Worm (Caenorhabditis elegans) whole organism, mixed stage, embryonic: ENCODE results near the gene sre-4.
"Not testable (repeated sequence)": the region's sequence is repeated elsewhere in the genome, so short reads cannot be mapped to it uniquely, and the experiment has no call there.

Experiments used
- M03D4.4 ChIP-seq: sonication (generic microtip); optimal IDR thresholded peaks from 2 replicates; lab custom pipeline; 2017; ENCODE audit warnings: mild to moderate bottlenecking, missing genetic modification characterization, missing compliant biosample characterization
- bed-3 ChIP-seq: fragments of 200-800 bp; sonication (Bioruptor generic); optimal IDR thresholded peaks from 3 replicates; lab custom pipeline; 2018; ENCODE audit warnings: mild to moderate bottlenecking, missing genetic modification characterization, moderate library complexity, missing compliant biosample characterization
- ceh-39 ChIP-seq: fragments of 150-350 bp; optimal IDR thresholded peaks from 2 replicates; lab custom pipeline; 2014; ENCODE audit warnings: missing biosample characterization, missing genetic modification characterization
- ceh-43 ChIP-seq: fragments of 200-800 bp; sonication (Bioruptor generic); optimal IDR thresholded peaks from 2 replicates; lab custom pipeline; 2018; ENCODE audit warnings: mild to moderate bottlenecking, missing genetic modification characterization, moderate library complexity, missing compliant biosample characterization
- ces-1 ChIP-seq: fragments of 150-350 bp; optimal IDR thresholded peaks from 2 replicates; lab custom pipeline; 2014; ENCODE audit warnings: missing biosample characterization, missing genetic modification reagents, missing genetic modification characterization
- cnd-1 ChIP-seq: fragments of 200-800 bp; sonication (Bioruptor generic); optimal IDR thresholded peaks from 2 replicates; lab custom pipeline; 2018; ENCODE audit warnings: mild to moderate bottlenecking, missing genetic modification characterization, missing compliant biosample characterization
- drap-1 ChIP-seq: fragments of 200-800 bp; sonication (Bioruptor generic); optimal IDR thresholded peaks from 3 replicates; lab custom pipeline; 2018; ENCODE audit warnings: mild to moderate bottlenecking, missing genetic modification characterization, missing compliant biosample characterization
- elt-3 ChIP-seq: fragments of 150-350 bp; optimal IDR thresholded peaks from 2 replicates; lab custom pipeline; 2014; ENCODE audit warnings: missing biosample characterization, missing genetic modification characterization
- flh-1 ChIP-seq: fragments of 200-800 bp; sonication (Bioruptor generic); optimal IDR thresholded peaks from 2 replicates; lab custom pipeline; 2018; ENCODE audit warnings: mild to moderate bottlenecking, missing genetic modification characterization, moderate library complexity, missing compliant biosample characterization
- hlh-1 ChIP-seq: fragments of 150-350 bp; optimal IDR thresholded peaks from 2 replicates; lab custom pipeline; 2014; ENCODE audit warnings: missing biosample characterization, missing genetic modification reagents, missing genetic modification characterization
- lin-13 ChIP-seq: fragments of 150-350 bp; optimal IDR thresholded peaks from 2 replicates; lab custom pipeline; 2014; ENCODE audit warnings: missing biosample characterization, missing genetic modification characterization
- lsy-2 ChIP-seq: fragments of 150-350 bp; optimal IDR thresholded peaks from 2 replicates; lab custom pipeline; 2014; ENCODE audit warnings: missing biosample characterization, missing genetic modification characterization
- mab-5 ChIP-seq: fragments of 150-350 bp; optimal IDR thresholded peaks from 2 replicates; lab custom pipeline; 2014; ENCODE audit warnings: missing biosample characterization, missing genetic modification characterization
- mep-1 ChIP-seq: fragments of 150-350 bp; optimal IDR thresholded peaks from 2 replicates; lab custom pipeline; 2017; ENCODE audit warnings: missing biosample characterization, missing genetic modification reagents, missing genetic modification characterization, inconsistent platforms
- mls-2 ChIP-seq: sonication (generic microtip); optimal IDR thresholded peaks from 2 replicates; lab custom pipeline; 2016; ENCODE audit warnings: mild to moderate bottlenecking, missing genetic modification characterization, moderate library complexity, missing compliant biosample characterization
- nhr-2 ChIP-seq: fragments of 150-350 bp; optimal IDR thresholded peaks from 2 replicates; lab custom pipeline; 2014; ENCODE audit warnings: missing biosample characterization, missing genetic modification characterization
- nhr-237 ChIP-seq: fragments of 150-350 bp; optimal IDR thresholded peaks from 2 replicates; lab custom pipeline; 2014; ENCODE audit warnings: missing biosample characterization, missing genetic modification characterization
- nhr-76 ChIP-seq: sonication (generic microtip); optimal IDR thresholded peaks from 2 replicates; lab custom pipeline; 2017; ENCODE audit warnings: missing biosample characterization, missing genetic modification characterization
- pha-4 ChIP-seq: fragments of 150-350 bp; optimal IDR thresholded peaks from 2 replicates; lab custom pipeline; 2018; ENCODE audit warnings: missing biosample characterization, missing genetic modification reagents, missing genetic modification characterization
- snpc-4 ChIP-seq: fragments of 150-350 bp; optimal IDR thresholded peaks from 2 replicates; lab custom pipeline; 2014; ENCODE audit warnings: missing biosample characterization, missing genetic modification characterization
- sptf-1 ChIP-seq: sonication (generic microtip); optimal IDR thresholded peaks from 2 replicates; lab custom pipeline; 2017; ENCODE audit warnings: mild to moderate bottlenecking, missing genetic modification characterization, moderate library complexity, missing compliant biosample characterization
- tbx-8 ChIP-seq: fragments of 200-800 bp; sonication (Bioruptor generic); optimal IDR thresholded peaks from 2 replicates; lab custom pipeline; 2018; ENCODE audit warnings: mild to moderate bottlenecking, missing genetic modification characterization, moderate library complexity, missing compliant biosample characterization
- unc-120 ChIP-seq: sonication (generic microtip); optimal IDR thresholded peaks from 2 replicates; lab custom pipeline; 2017; ENCODE audit warnings: missing genetic modification characterization, missing compliant biosample characterization; ENCODE audit not compliant: poor library complexity, severe bottlenecking
- unc-39 ChIP-seq: fragments of 150-350 bp; optimal IDR thresholded peaks from 2 replicates; lab custom pipeline; 2014; ENCODE audit warnings: missing biosample characterization, missing genetic modification characterization
- unc-62 ChIP-seq: fragments of 150-350 bp; optimal IDR thresholded peaks from 2 replicates; lab custom pipeline; 2014; ENCODE audit warnings: missing biosample characterization, missing genetic modification reagents, missing genetic modification characterization
- zip-8 ChIP-seq: fragments of 150-350 bp; optimal IDR thresholded peaks from 2 replicates; lab custom pipeline; 2014; ENCODE audit warnings: missing biosample characterization, missing genetic modification characterization

sre-4 gene

DNA sequence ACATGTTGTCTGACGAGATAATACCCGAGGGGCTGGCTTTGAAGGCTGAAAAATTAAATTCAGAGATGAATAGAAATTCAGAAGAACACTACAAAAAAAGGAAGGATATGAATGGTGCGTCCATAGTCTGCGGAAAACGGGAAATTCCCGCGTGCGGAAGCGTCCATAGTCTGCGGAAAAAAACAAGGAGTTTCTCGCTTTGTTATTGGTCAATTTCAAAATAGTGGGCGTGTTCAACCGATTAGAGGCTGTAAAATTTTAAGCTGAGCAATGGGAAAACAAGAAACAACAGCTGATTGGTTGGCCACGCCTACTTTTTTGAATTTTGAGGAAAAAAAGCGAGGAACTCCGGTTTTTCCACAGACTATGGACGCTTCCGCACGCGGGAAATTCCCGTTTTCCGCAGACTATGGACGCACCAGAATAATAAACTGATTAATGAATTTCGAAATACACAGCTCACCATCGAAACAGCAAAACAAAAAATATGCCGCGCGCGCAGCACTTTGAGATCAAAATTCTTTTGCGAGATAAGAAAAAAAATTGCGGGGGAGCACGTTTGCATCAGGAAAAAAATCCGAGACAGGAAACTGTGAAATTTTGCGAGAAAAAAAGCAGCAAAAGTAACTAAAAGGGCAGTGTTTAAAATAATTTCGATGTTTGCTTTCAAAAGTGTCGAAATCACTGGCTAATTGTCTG, 43.6 kb downstream of the sre-4 start, which contains the start of gene gln-6:
Gene gln-6, minus strand, starts transcription at position 51 of the 699 bp plus-strand sequence.
- TF ChIP-seq nhr-237 (tag; lab: Kevin White, UChicago); ceh-43; drap-1: not testable (repeated sequence)

DNA sequence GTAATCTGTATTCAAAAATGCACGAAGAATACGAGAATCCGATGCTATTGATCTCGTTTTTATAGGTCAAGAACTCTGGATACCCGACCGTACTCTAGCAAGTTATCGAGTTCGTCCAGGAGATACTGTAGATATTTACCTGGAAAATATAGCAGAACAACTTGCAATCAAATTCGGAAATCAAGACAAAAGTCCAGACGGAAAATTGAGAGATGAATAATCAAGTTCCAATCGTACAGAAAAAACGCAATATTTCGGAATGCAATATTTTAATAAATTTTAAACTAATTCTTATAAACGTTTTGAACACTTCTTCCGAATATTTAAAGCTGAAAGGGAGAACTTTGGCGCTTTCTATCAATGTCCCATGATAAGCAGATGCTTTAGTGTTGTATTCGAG, 45.6 kb downstream of the sre-4 start:
- no peak for TF ChIP-seq sptf-1 (tag; lab: Kevin White, UChicago)
- no peak for TF ChIP-seq mls-2 (tag; lab: Kevin White, UChicago)

DNA sequence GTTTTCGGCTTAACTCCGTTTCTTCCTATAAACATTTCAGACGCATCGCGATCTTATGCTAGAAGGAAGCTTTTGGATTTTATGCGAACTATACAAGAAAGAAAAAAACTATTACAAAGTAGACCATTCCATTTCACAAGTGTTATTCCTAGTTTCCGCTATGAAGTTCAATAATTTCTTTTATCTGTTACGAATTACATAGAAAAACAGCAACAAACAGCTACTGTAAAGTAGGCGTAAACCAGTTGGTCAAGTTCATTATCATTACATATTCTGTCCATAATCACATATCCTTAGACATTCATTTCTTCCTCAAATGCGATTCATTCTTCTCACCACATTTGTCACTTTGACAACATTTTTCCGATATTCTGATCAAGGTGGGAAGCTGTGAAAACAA, 46.4 kb downstream of the sre-4 start, which contains the start of gene C28D4.10:
Gene C28D4.10, plus strand, starts transcription at position 301 of the 400 bp plus-strand sequence.
- TF ChIP-seq unc-39 (no peak), nhr-2 (tag; lab: Kevin White, UChicago) (no peak), hlh-1 (tag; lab: Kevin White, UChicago) (no peak), M03D4.4 (no peak), bed-3 (GFP tag; lab: Kevin White, UChicago) (no peak), drap-1 (no peak), mab-5 (tag; lab: Kevin White, UChicago) (no peak), pha-4 (tag; lab: Kevin White, UChicago) (no peak), cnd-1 (tag; lab: Kevin White, UChicago) (no peak), unc-62 (GFP tag; lab: Kevin White, UChicago) (no peak), ces-1 (GFP tag; lab: Kevin White, UChicago) (no peak)

DNA sequence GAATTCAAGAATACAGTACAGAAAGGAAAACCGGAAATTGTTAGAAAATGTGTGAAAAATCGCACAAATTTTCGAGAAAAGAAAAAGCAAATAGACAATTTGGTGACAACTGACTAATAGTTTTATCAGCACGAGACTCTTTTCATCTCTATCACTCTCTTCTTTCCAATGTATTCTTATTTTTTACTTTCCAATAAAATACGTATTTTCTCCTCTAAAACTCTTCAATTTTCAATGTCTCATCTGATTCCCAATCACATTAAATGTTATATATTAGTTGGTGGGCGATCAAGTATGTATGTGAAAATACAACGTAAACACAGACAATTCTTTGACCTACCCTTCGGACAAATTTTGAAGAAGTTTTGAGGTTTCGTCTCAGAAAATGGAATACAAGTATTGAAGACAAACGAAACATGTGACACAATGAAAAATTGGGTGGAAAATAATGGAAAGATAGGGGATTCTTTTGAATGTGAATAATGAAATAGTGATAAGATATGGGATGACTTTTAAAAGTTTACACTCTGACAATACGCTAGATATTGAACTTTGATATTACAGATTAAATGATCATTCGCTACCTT, 47.3 kb downstream of the sre-4 start, which contains the start of gene cka-1:
Gene cka-1, minus strand, starts transcription at position 418 of the 587 bp plus-strand sequence.
- TF ChIP-seq lsy-2 (tag; lab: Kevin White, UChicago) (no peak), mls-2 (tag; lab: Kevin White, UChicago) (no peak)
- TF ChIP-seq, all 35 proteins: peak for 0

DNA sequence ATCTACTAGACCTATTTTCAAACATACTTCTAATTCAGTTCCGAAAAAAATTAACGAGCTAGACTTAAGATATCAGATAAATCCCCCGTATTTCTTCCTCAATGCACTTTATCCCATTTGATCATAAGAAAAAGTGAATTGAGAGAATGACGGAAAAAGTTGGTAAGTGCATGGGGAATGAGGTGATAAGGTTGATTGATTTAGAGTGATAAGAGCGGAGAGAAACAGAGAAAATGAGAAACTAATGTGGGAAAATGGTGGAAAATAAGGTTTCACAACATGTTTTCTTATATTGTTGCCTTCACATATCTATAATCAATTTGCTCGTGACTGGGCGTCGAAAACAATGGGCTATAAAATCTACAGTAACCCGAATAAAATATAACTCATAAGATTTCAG, 48.8 kb downstream of the sre-4 start:
- TF ChIP-seq ces-1 (GFP tag; lab: Kevin White, UChicago): no peak
- TF ChIP-seq pha-4 (tag; lab: Kevin White, UChicago): no peak
- TF ChIP-seq mep-1 (tag; lab: Kevin White, UChicago): no peak
- no peak for TF ChIP-seq flh-1
- no peak for TF ChIP-seq lin-13 (tag; lab: Kevin White, UChicago)
- TF ChIP-seq bed-3 (GFP tag; lab: Kevin White, UChicago): no peak
- TF ChIP-seq cnd-1 (tag; lab: Kevin White, UChicago): no peak

DNA sequence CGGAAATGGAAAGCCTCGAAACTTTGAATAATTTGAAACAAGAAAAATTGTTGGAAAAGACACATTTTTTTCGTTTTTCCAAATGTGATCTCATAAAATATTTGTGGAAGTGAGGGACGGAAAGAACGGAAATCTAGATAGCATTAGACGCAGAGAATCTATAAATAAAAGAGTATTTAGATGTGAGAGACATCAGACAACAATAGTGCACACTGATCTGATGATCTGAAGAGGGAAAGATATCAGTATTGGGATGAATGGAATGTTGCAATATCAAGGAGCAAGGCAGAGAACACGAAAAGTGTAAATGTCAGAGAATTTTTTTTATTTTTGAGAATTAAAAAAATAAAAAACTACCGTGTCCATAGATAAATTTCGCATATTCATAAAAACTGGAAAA, 49.7 kb downstream of the sre-4 start:
- TF ChIP-seq bed-3 (GFP tag; lab: Kevin White, UChicago) (no peak), flh-1 (no peak), unc-120 (tag; lab: Kevin White, UChicago) (peak; percentile 56)

DNA sequence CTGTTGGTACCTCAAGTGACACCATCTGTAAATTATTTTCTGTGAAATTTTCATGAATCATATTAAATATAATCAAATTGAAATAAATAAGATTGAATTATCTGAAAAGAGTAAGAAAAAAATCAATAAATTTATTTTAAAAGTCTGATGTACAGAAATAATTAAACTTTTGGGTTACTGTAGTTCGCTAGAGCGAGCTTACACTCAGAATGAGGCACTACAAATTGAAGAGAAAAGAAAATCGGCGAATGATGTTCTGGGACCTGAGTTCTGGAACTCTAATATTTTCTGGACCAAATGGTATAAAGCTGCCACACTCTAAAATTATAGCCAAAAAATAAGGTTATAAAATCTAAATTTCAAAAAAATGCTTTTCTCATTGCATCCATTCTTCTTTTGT, 50.7 kb downstream of the sre-4 start:
- TF ChIP-seq mls-2 (tag; lab: Kevin White, UChicago) (no peak), nhr-76 (tag; lab: Kevin White, UChicago) (no peak), hlh-1 (tag; lab: Kevin White, UChicago) (no peak), zip-8 (tag; lab: Kevin White, UChicago) (no peak), pha-4 (tag; lab: Kevin White, UChicago) (no peak), ceh-39 (no peak), ces-1 (GFP tag; lab: Kevin White, UChicago) (no peak), bed-3 (GFP tag; lab: Kevin White, UChicago) (no peak), elt-3 (tag; lab: Kevin White, UChicago) (no peak), lin-13 (tag; lab: Kevin White, UChicago) (no peak), cnd-1 (tag; lab: Kevin White, UChicago) (no peak), mab-5 (tag; lab: Kevin White, UChicago) (no peak), unc-39 (no peak), tbx-8 (GFP tag; lab: Kevin White, UChicago) (no peak), ceh-43 (no peak), snpc-4 (no peak), nhr-2 (tag; lab: Kevin White, UChicago) (no peak), lsy-2 (tag; lab: Kevin White, UChicago) (no peak)
